Fruit fly (Drosophila melanogaster) whole organism, prepupa: ENCODE results near the gene Smyd5.

Experiments
- CG10631 ChIP-seq: fragments of 200-800 bp; sonication (Bioruptor generic); optimal IDR thresholded peaks from 2 replicates; lab custom pipeline; 2016; ENCODE audit warnings: missing biosample characterization, missing genetic modification characterization
- CG10669 ChIP-seq: fragments of 200-800 bp; sonication (Bioruptor generic); optimal IDR thresholded peaks from 3 replicates; lab custom pipeline; 2018; ENCODE audit warnings: missing biosample characterization, mild to moderate bottlenecking, missing genetic modification characterization, moderate library complexity
- CG11294 ChIP-seq: fragments of 200-800 bp; sonication (Bioruptor generic); IDR thresholded peaks from 2 replicates; pipeline ENCODE4 v1.3.6; 2022; ENCODE audit warnings: missing biosample characterization, missing genetic modification characterization
- CG11762 ChIP-seq: fragments of 200-800 bp; sonication (Bioruptor generic); optimal IDR thresholded peaks from 3 replicates; lab custom pipeline; 2016; ENCODE audit warnings: missing biosample characterization, missing genetic modification characterization; ENCODE audit not compliant: insufficient read depth
- CG15336 ChIP-seq: fragments of 200-800 bp; sonication (Bioruptor generic); IDR thresholded peaks from 2 replicates; pipeline ENCODE4 v1.3.6; 2022; ENCODE audit warnings: missing biosample characterization, missing genetic modification characterization
- CG16779 ChIP-seq: fragments of 200-800 bp; sonication (Bioruptor generic); optimal IDR thresholded peaks from 3 replicates; lab custom pipeline; 2017; ENCODE audit warnings: missing biosample characterization, mild to moderate bottlenecking, missing genetic modification characterization
- CG3032 ChIP-seq: fragments of 200-800 bp; optimal IDR thresholded peaks from 2 replicates; lab custom pipeline; 2019; ENCODE audit warnings: missing biosample characterization, mild to moderate bottlenecking, missing genetic modification characterization, moderate library complexity
- CG31627 ChIP-seq: fragments of 200-800 bp; sonication (Bioruptor generic); optimal IDR thresholded peaks from 3 replicates; lab custom pipeline; 2016; ENCODE audit warnings: missing biosample characterization, missing genetic modification characterization
- CG32006 ChIP-seq: fragments of 200-800 bp; sonication (Bioruptor generic); optimal IDR thresholded peaks from 3 replicates; lab custom pipeline; 2017; ENCODE audit warnings: missing biosample characterization, mild to moderate bottlenecking, missing genetic modification characterization
- CG34406 ChIP-seq: fragments of 200-800 bp; sonication (Bioruptor generic); optimal IDR thresholded peaks from 3 replicates; lab custom pipeline; 2016; ENCODE audit warnings: missing biosample characterization, missing genetic modification characterization
- CG3919 ChIP-seq: fragments of 200-800 bp; sonication (Bioruptor generic); optimal IDR thresholded peaks from 3 replicates; lab custom pipeline; 2016; ENCODE audit warnings: missing biosample characterization, missing genetic modification characterization
- CG4318 ChIP-seq: fragments of 200-800 bp; sonication (Bioruptor generic); optimal IDR thresholded peaks from 3 replicates; lab custom pipeline; 2017; ENCODE audit warnings: missing biosample characterization, mild to moderate bottlenecking, missing genetic modification characterization
- CG6276 ChIP-seq: fragments of 200-800 bp; sonication (Bioruptor generic); optimal IDR thresholded peaks from 2 replicates; lab custom pipeline; 2017; ENCODE audit warnings: missing biosample characterization, mild to moderate bottlenecking, missing genetic modification characterization
- CG6792 ChIP-seq: fragments of 200-800 bp; sonication (Bioruptor generic); optimal IDR thresholded peaks from 3 replicates; lab custom pipeline; 2016; ENCODE audit warnings: missing biosample characterization, missing genetic modification characterization
- CG6808 ChIP-seq: fragments of 200-800 bp; sonication (Bioruptor generic); optimal IDR thresholded peaks from 3 replicates; lab custom pipeline; 2017; ENCODE audit warnings: missing biosample characterization, missing genetic modification characterization, mild to moderate bottlenecking, moderate library complexity, missing genetic modification reagents
- CG6854 ChIP-seq: fragments of 200-800 bp; sonication (Bioruptor generic); optimal IDR thresholded peaks from 2 replicates; lab custom pipeline; 2017; ENCODE audit warnings: missing biosample characterization, mild to moderate bottlenecking, missing genetic modification characterization
- CG7368 ChIP-seq: fragments of 200-800 bp; sonication (Bioruptor generic); optimal IDR thresholded peaks from 3 replicates; lab custom pipeline; 2016; ENCODE audit warnings: missing biosample characterization, missing genetic modification characterization
- CG8119 ChIP-seq: fragments of 200-800 bp; sonication (Bioruptor generic); IDR thresholded peaks from 3 replicates; pipeline ENCODE4 v1.3.6; 2022; ENCODE audit warnings: missing biosample characterization, missing genetic modification characterization
- CG8319 ChIP-seq: fragments of 200-800 bp; sonication (Bioruptor generic); optimal IDR thresholded peaks from 3 replicates; lab custom pipeline; 2016; ENCODE audit warnings: missing biosample characterization, missing genetic modification characterization
- CG8632 ChIP-seq: fragments of 200-800 bp; sonication (Bioruptor generic); optimal IDR thresholded peaks from 3 replicates; lab custom pipeline; 2016; ENCODE audit warnings: missing biosample characterization, missing genetic modification characterization
- CG9139 ChIP-seq: fragments of 200-800 bp; sonication (Bioruptor generic); optimal IDR thresholded peaks from 3 replicates; lab custom pipeline; 2017; ENCODE audit warnings: missing biosample characterization, mild to moderate bottlenecking, missing genetic modification characterization
- Eip78C ChIP-seq: fragments of 200-800 bp; sonication (Bioruptor generic); peaks from one replicate; lab custom pipeline; 2016; ENCODE audit warnings: missing biosample characterization, missing genetic modification characterization
- Ets21C ChIP-seq: fragments of 200-800 bp; sonication (Bioruptor generic); optimal IDR thresholded peaks from 3 replicates; lab custom pipeline; 2016; ENCODE audit warnings: missing biosample characterization, missing genetic modification characterization
- Ets96B ChIP-seq: fragments of 200-800 bp; optimal IDR thresholded peaks from 2 replicates; lab custom pipeline; 2019; ENCODE audit warnings: missing biosample characterization, mild to moderate bottlenecking, missing genetic modification characterization, moderate library complexity
- Gug ChIP-seq: fragments of 200-800 bp; sonication (Bioruptor generic); IDR thresholded peaks from 2 replicates; pipeline ENCODE4 v1.3.6; 2022; ENCODE audit warnings: missing biosample characterization, missing genetic modification characterization
- Hr39 ChIP-seq: fragments of 200-800 bp; sonication (Bioruptor generic); optimal IDR thresholded peaks from 2 replicates; lab custom pipeline; 2016; ENCODE audit warnings: missing biosample characterization, missing genetic modification characterization
- Hr4 ChIP-seq: fragments of 200-800 bp; sonication (Bioruptor generic); optimal IDR thresholded peaks from 3 replicates; lab custom pipeline; 2016; ENCODE audit warnings: missing biosample characterization, missing genetic modification characterization
- Lpt ChIP-seq: fragments of 200-800 bp; sonication (Bioruptor generic); optimal IDR thresholded peaks from 3 replicates; lab custom pipeline; 2016; ENCODE audit warnings: missing biosample characterization, missing genetic modification characterization
- Met ChIP-seq: fragments of 200-800 bp; sonication (Bioruptor generic); optimal IDR thresholded peaks from 3 replicates; lab custom pipeline; 2016; ENCODE audit warnings: missing biosample characterization, missing genetic modification characterization
- Smox ChIP-seq: fragments of 200-800 bp; sonication (Bioruptor generic); optimal IDR thresholded peaks from 3 replicates; lab custom pipeline; 2016; ENCODE audit warnings: missing biosample characterization, missing genetic modification characterization
- Sox102F ChIP-seq: fragments of 200-800 bp; sonication (Bioruptor generic); optimal IDR thresholded peaks from 2 replicates; lab custom pipeline; 2016; ENCODE audit warnings: missing biosample characterization, mild to moderate bottlenecking, missing genetic modification characterization
- Sox15 ChIP-seq: fragments of 200-800 bp; sonication (Bioruptor generic); optimal IDR thresholded peaks from 3 replicates; lab custom pipeline; 2016; ENCODE audit warnings: missing biosample characterization, missing genetic modification characterization
- acj6 ChIP-seq: fragments of 200-800 bp; sonication (Bioruptor generic); optimal IDR thresholded peaks from 3 replicates; lab custom pipeline; 2016; ENCODE audit warnings: missing biosample characterization, missing genetic modification characterization
- dac ChIP-seq: fragments of 200-800 bp; sonication (Bioruptor generic); optimal IDR thresholded peaks from 2 replicates; lab custom pipeline; 2017; ENCODE audit warnings: missing biosample characterization, mild to moderate bottlenecking, missing genetic modification characterization
- dsx ChIP-seq: fragments of 200-800 bp; optimal IDR thresholded peaks from 3 replicates; lab custom pipeline; 2019; ENCODE audit warnings: missing biosample characterization, mild to moderate bottlenecking, missing genetic modification characterization, moderate library complexity; ENCODE audit not compliant: poor library complexity, severe bottlenecking
- eg ChIP-seq: fragments of 200-800 bp; sonication (Bioruptor generic); IDR thresholded peaks from 3 replicates; pipeline ENCODE4 v1.3.6; 2022; ENCODE audit warnings: missing biosample characterization, missing genetic modification characterization
- esn ChIP-seq: fragments of 200-800 bp; sonication (Bioruptor generic); optimal IDR thresholded peaks from 2 replicates; lab custom pipeline; 2016; ENCODE audit warnings: missing biosample characterization, mild to moderate bottlenecking, missing genetic modification characterization, moderate library complexity
- fd59A ChIP-seq: fragments of 200-800 bp; sonication (Bioruptor generic); optimal IDR thresholded peaks from 2 replicates; lab custom pipeline; 2017; ENCODE audit warnings: missing biosample characterization, mild to moderate bottlenecking, missing genetic modification characterization, missing genetic modification reagents
- fkh ChIP-seq: fragments of 200-800 bp; sonication (Bioruptor generic); optimal IDR thresholded peaks from 3 replicates; lab custom pipeline; 2017; ENCODE audit warnings: missing biosample characterization, mild to moderate bottlenecking, missing genetic modification characterization, moderate library complexity
- net ChIP-seq: fragments of 200-800 bp; sonication (Bioruptor generic); optimal IDR thresholded peaks from 3 replicates; lab custom pipeline; 2016; ENCODE audit warnings: missing biosample characterization, missing genetic modification characterization
- pdm3 ChIP-seq: fragments of 200-800 bp; sonication (Bioruptor generic); optimal IDR thresholded peaks from 3 replicates; lab custom pipeline; 2016; ENCODE audit warnings: missing biosample characterization, missing genetic modification characterization
- spab ChIP-seq: fragments of 200-800 bp; sonication (Bioruptor generic); optimal IDR thresholded peaks from 2 replicates; lab custom pipeline; 2017; ENCODE audit warnings: missing biosample characterization, mild to moderate bottlenecking, missing genetic modification characterization, missing genetic modification reagents
- ss ChIP-seq, 2 experiments: fragments of 200-800 bp; sonication (Bioruptor generic); optimal IDR thresholded peaks; 2 replicates in 1 of 2; 3 replicates in 1 of 2; lab custom pipeline; 2017 to 2018; ENCODE audit warnings: mild to moderate bottlenecking in 2 of 2, missing biosample characterization in 2 of 2, missing genetic modification characterization in 2 of 2, moderate library complexity in 1 of 2
- svp ChIP-seq: fragments of 200-800 bp; sonication (Bioruptor generic); peaks from one replicate; lab custom pipeline; 2016; ENCODE audit warnings: missing biosample characterization, missing genetic modification characterization
- topi ChIP-seq: fragments of 200-800 bp; sonication (Bioruptor generic); optimal IDR thresholded peaks from 3 replicates; lab custom pipeline; 2016; ENCODE audit warnings: missing biosample characterization, missing genetic modification characterization

The Smyd5 gene

dm6 chr3R:21190797-21191401 is 27.7 kb downstream of the Smyd5 start (continued):
- TF ChIP-seq dsx (GFP tag; lab: Kevin White, UChicago) (no peak), CG6854 (GFP tag; lab: Kevin White, UChicago) (peak; percentile 70), CG10669 (GFP tag; lab: Kevin White, UChicago) (no peak), Met (GFP tag; lab: Kevin White, UChicago) (no peak), esn (peak; percentile 9), fd59A (no peak), CG8319 (GFP tag; lab: Kevin White, UChicago) (no peak), CG34406 (peak; percentile 21), Sox15 (no peak), Hr39 (GFP tag; lab: Kevin White, UChicago) (no peak), Ets21C (no peak), acj6 (GFP tag; lab: Kevin White, UChicago) (no peak), CG16779 (tag; lab: Kevin White, UChicago) (no peak)

dm6 chr3R:21189520-21190180 is 28.9 kb downstream of the Smyd5 start:
- TF ChIP-seq Eip78C (GFP tag; lab: Kevin White, UChicago): peak; percentile 31
- TF ChIP-seq Sox15: no peak
- TF ChIP-seq ss (GFP tag; optimal IDR thresholded peaks at IDR 0.05; lab: Kevin White, UChicago): no peak
- TF ChIP-seq CG15336 (GFP tag; lab: Robert Waterston, UW): no peak
- no peak for TF ChIP-seq CG9139 (GFP tag; lab: Kevin White, UChicago)

dm6 chr3R:21188540-21189276 is 29.9 kb downstream of the Smyd5 start:
- TF ChIP-seq fkh (GFP tag; lab: Kevin White, UChicago): peak; percentile 64
- TF ChIP-seq net: peak; percentile 13
- peak; percentile 14 for TF ChIP-seq topi (GFP tag; lab: Kevin White, UChicago)
- no peak for TF ChIP-seq CG10669 (GFP tag; lab: Kevin White, UChicago)
- no peak for TF ChIP-seq CG6808 (GFP tag; lab: Kevin White, UChicago)
- TF ChIP-seq CG11762 (GFP tag; lab: Kevin White, UChicago): no peak
- TF ChIP-seq CG10631 (GFP tag; lab: Kevin White, UChicago): no peak
- TF ChIP-seq Gug: no peak
- TF ChIP-seq spab (GFP tag; lab: Kevin White, UChicago): no peak
- no peak for TF ChIP-seq CG4318 (GFP tag; lab: Kevin White, UChicago)
- TF ChIP-seq CG31627 (GFP tag; lab: Kevin White, UChicago): no peak
- TF ChIP-seq CG15336 (GFP tag; lab: Robert Waterston, UW): 0 out of 2 replicates have a peak, but pooled peaks have one; percentile 28
- no peak for TF ChIP-seq Lpt (GFP tag; lab: Kevin White, UChicago)
- peak; percentile 13 for TF ChIP-seq Ets96B (tag; lab: Kevin White, UChicago)
- TF ChIP-seq Hr39 (GFP tag; lab: Kevin White, UChicago): no peak
- no peak for TF ChIP-seq CG32006 (GFP tag; lab: Kevin White, UChicago)
- peak; percentile 22 for TF ChIP-seq CG7368 (GFP tag; lab: Kevin White, UChicago)
- TF ChIP-seq pdm3 (GFP tag; lab: Kevin White, UChicago): no peak
- TF ChIP-seq CG9139 (GFP tag; lab: Kevin White, UChicago): peak; percentile 53
- no peak for TF ChIP-seq Hr4
- no peak for TF ChIP-seq dac (GFP tag; lab: Kevin White, UChicago)
- TF ChIP-seq CG11294 (GFP tag; lab: Robert Waterston, UW): no peak; the same call in 1 of the 2 replicates
- TF ChIP-seq CG8632 (GFP tag; lab: Kevin White, UChicago): no peak
- no peak for TF ChIP-seq Ets21C
- peak; percentile 38 for TF ChIP-seq Sox102F
- TF ChIP-seq Smox: no peak
- TF ChIP-seq svp (GFP tag; lab: Kevin White, UChicago): peak; percentile 66
- TF ChIP-seq CG8119: no peak
- TF ChIP-seq CG6792 (GFP tag; lab: Kevin White, UChicago): no peak
- no peak for TF ChIP-seq Sox15
- peak; percentile 18 for TF ChIP-seq CG3032 (tag; lab: Kevin White, UChicago)
- TF ChIP-seq eg: 0 out of 3 replicates have a peak, but pooled peaks have one; percentile 45
- TF ChIP-seq CG6276 (GFP tag; lab: Kevin White, UChicago): peak; percentile 46
- TF ChIP-seq CG3919: peak; percentile 58
